Worm (Caenorhabditis elegans) whole organism, mixed stage, embryonic: ENCODE results near the gene F45E12.5.
A peak's percentile ranks its signal among the peaks of the same experiment; 100 is the strongest.

ENCODE experiments used
- M03D4.4 ChIP-seq: sonication (generic microtip); optimal IDR thresholded peaks from 2 replicates; lab custom pipeline; 2017; ENCODE audit warnings: mild to moderate bottlenecking, missing genetic modification characterization, missing compliant biosample characterization
- bed-3 ChIP-seq: fragments of 200-800 bp; sonication (Bioruptor generic); optimal IDR thresholded peaks from 3 replicates; lab custom pipeline; 2018; ENCODE audit warnings: mild to moderate bottlenecking, missing genetic modification characterization, moderate library complexity, missing compliant biosample characterization
- blmp-1 ChIP-seq: fragments of 150-350 bp; optimal IDR thresholded peaks from 2 replicates; lab custom pipeline; 2014; ENCODE audit warnings: missing biosample characterization, missing genetic modification characterization
- ceh-39 ChIP-seq: fragments of 150-350 bp; optimal IDR thresholded peaks from 2 replicates; lab custom pipeline; 2014; ENCODE audit warnings: missing biosample characterization, missing genetic modification characterization
- ces-1 ChIP-seq: fragments of 150-350 bp; optimal IDR thresholded peaks from 2 replicates; lab custom pipeline; 2014; ENCODE audit warnings: missing biosample characterization, missing genetic modification reagents, missing genetic modification characterization
- drap-1 ChIP-seq: fragments of 200-800 bp; sonication (Bioruptor generic); optimal IDR thresholded peaks from 3 replicates; lab custom pipeline; 2018; ENCODE audit warnings: mild to moderate bottlenecking, missing genetic modification characterization, missing compliant biosample characterization
- flh-1 ChIP-seq: fragments of 200-800 bp; sonication (Bioruptor generic); optimal IDR thresholded peaks from 2 replicates; lab custom pipeline; 2018; ENCODE audit warnings: mild to moderate bottlenecking, missing genetic modification characterization, moderate library complexity, missing compliant biosample characterization
- ham-2 ChIP-seq: fragments of 200-800 bp; sonication (Bioruptor generic); optimal IDR thresholded peaks from 2 replicates; lab custom pipeline; 2018; ENCODE audit warnings: mild to moderate bottlenecking, missing genetic modification characterization, missing compliant biosample characterization
- hlh-1 ChIP-seq: fragments of 150-350 bp; optimal IDR thresholded peaks from 2 replicates; lab custom pipeline; 2014; ENCODE audit warnings: missing biosample characterization, missing genetic modification reagents, missing genetic modification characterization
- lin-13 ChIP-seq: fragments of 150-350 bp; optimal IDR thresholded peaks from 2 replicates; lab custom pipeline; 2014; ENCODE audit warnings: missing biosample characterization, missing genetic modification characterization
- lsy-2 ChIP-seq: fragments of 150-350 bp; optimal IDR thresholded peaks from 2 replicates; lab custom pipeline; 2014; ENCODE audit warnings: missing biosample characterization, missing genetic modification characterization
- mep-1 ChIP-seq: fragments of 150-350 bp; optimal IDR thresholded peaks from 2 replicates; lab custom pipeline; 2017; ENCODE audit warnings: missing biosample characterization, missing genetic modification reagents, missing genetic modification characterization, inconsistent platforms
- mls-2 ChIP-seq: sonication (generic microtip); optimal IDR thresholded peaks from 2 replicates; lab custom pipeline; 2016; ENCODE audit warnings: mild to moderate bottlenecking, missing genetic modification characterization, moderate library complexity, missing compliant biosample characterization
- nhr-12 ChIP-seq: fragments of 150-350 bp; optimal IDR thresholded peaks from 2 replicates; lab custom pipeline; 2014; ENCODE audit warnings: missing biosample characterization, missing genetic modification characterization
- nhr-2 ChIP-seq: fragments of 150-350 bp; optimal IDR thresholded peaks from 2 replicates; lab custom pipeline; 2014; ENCODE audit warnings: missing biosample characterization, missing genetic modification characterization
- nhr-237 ChIP-seq: fragments of 150-350 bp; optimal IDR thresholded peaks from 2 replicates; lab custom pipeline; 2014; ENCODE audit warnings: missing biosample characterization, missing genetic modification characterization
- nhr-76 ChIP-seq: sonication (generic microtip); optimal IDR thresholded peaks from 2 replicates; lab custom pipeline; 2017; ENCODE audit warnings: missing biosample characterization, missing genetic modification characterization
- pha-4 ChIP-seq: fragments of 150-350 bp; optimal IDR thresholded peaks from 2 replicates; lab custom pipeline; 2018; ENCODE audit warnings: missing biosample characterization, missing genetic modification reagents, missing genetic modification characterization
- sem-2 ChIP-seq: fragments of 200-800 bp; sonication (Bioruptor generic); optimal IDR thresholded peaks from 2 replicates; lab custom pipeline; 2018; ENCODE audit warnings: mild to moderate bottlenecking, missing genetic modification characterization, missing compliant biosample characterization
- snpc-4 ChIP-seq: fragments of 150-350 bp; optimal IDR thresholded peaks from 2 replicates; lab custom pipeline; 2014; ENCODE audit warnings: missing biosample characterization, missing genetic modification characterization
- sptf-1 ChIP-seq: sonication (generic microtip); optimal IDR thresholded peaks from 2 replicates; lab custom pipeline; 2017; ENCODE audit warnings: mild to moderate bottlenecking, missing genetic modification characterization, moderate library complexity, missing compliant biosample characterization
- tbx-8 ChIP-seq: fragments of 200-800 bp; sonication (Bioruptor generic); optimal IDR thresholded peaks from 2 replicates; lab custom pipeline; 2018; ENCODE audit warnings: mild to moderate bottlenecking, missing genetic modification characterization, moderate library complexity, missing compliant biosample characterization
- unc-120 ChIP-seq: sonication (generic microtip); optimal IDR thresholded peaks from 2 replicates; lab custom pipeline; 2017; ENCODE audit warnings: missing genetic modification characterization, missing compliant biosample characterization; ENCODE audit not compliant: poor library complexity, severe bottlenecking
- unc-39 ChIP-seq: fragments of 150-350 bp; optimal IDR thresholded peaks from 2 replicates; lab custom pipeline; 2014; ENCODE audit warnings: missing biosample characterization, missing genetic modification characterization
- unc-62 ChIP-seq: fragments of 150-350 bp; optimal IDR thresholded peaks from 2 replicates; lab custom pipeline; 2014; ENCODE audit warnings: missing biosample characterization, missing genetic modification reagents, missing genetic modification characterization
- zip-8 ChIP-seq: fragments of 150-350 bp; optimal IDR thresholded peaks from 2 replicates; lab custom pipeline; 2014; ENCODE audit warnings: missing biosample characterization, missing genetic modification characterization
- ztf-11 ChIP-seq: fragments of 150-350 bp; optimal IDR thresholded peaks from 2 replicates; lab custom pipeline; 2014; ENCODE audit warnings: missing biosample characterization, missing genetic modification characterization

Gene F45E12.5

DNA sequence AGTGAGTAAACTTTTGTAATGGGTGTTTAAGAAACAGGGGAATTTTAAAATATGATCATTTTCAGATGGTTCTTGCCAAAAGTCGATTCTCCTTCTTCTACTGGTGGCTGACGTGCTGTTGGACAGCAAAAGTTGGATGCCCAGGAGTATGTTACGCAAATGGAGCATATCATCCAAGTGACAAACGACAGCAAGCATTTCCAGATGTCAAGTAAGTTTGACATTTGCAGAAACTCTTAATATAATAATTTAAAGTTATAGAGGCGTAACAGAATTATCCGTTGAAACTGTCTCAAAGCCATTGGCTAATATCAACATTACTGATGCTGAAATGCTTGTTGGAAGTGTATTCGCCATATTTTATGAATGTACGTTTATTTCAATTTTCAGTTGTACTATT is 38.1 kb upstream of the F45E12.5 start:
- TF ChIP-seq nhr-2 (tag; lab: Kevin White, UChicago) (no peak), tbx-8 (GFP tag; lab: Kevin White, UChicago) (no peak), mep-1 (no peak), sem-2 (GFP tag; lab: Kevin White, UChicago) (no peak), blmp-1 (no peak), unc-62 (GFP tag; lab: Kevin White, UChicago) (no peak)

DNA sequence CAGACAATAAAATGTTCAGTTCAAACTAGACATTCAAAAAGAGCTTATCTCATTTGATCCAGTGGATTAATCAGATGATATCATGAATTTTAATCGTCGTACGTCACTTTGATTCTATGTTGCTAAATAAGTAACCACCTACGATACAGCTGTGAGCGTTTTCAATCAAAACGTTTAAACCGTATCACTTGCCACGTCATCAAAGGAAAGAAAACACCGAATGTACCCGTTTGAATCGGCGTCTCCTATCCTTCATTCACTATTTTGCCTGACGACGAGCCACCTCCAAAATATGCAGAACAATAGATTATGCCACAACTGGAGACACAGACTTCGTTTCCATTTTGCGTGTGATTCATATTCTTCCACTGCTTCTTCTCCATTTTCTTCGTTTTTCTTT is 35.9 kb upstream of the F45E12.5 start:
- no peak for TF ChIP-seq unc-120 (tag; lab: Kevin White, UChicago)
- TF ChIP-seq lsy-2 (tag; lab: Kevin White, UChicago): no peak
- TF ChIP-seq drap-1: no peak
- no peak for TF ChIP-seq unc-39 (tag; lab: Kevin White, UChicago)
- TF ChIP-seq hlh-1 (tag; lab: Kevin White, UChicago): no peak
- TF ChIP-seq mep-1: no peak
- TF ChIP-seq ceh-39 (tag; lab: Kevin White, UChicago): no peak
- TF ChIP-seq nhr-76: no peak
- TF ChIP-seq unc-62 (GFP tag; lab: Kevin White, UChicago): no peak
- TF ChIP-seq flh-1 (GFP tag; lab: Kevin White, UChicago): no peak
- TF ChIP-seq nhr-12: no peak
- no peak for TF ChIP-seq bed-3
- no peak for TF ChIP-seq zip-8 (tag; lab: Kevin White, UChicago)
- no peak for TF ChIP-seq sptf-1 (tag; lab: Kevin White, UChicago)
- no peak for TF ChIP-seq tbx-8 (GFP tag; lab: Kevin White, UChicago)
- no peak for TF ChIP-seq ham-2 (GFP tag; lab: Kevin White, UChicago)

DNA sequence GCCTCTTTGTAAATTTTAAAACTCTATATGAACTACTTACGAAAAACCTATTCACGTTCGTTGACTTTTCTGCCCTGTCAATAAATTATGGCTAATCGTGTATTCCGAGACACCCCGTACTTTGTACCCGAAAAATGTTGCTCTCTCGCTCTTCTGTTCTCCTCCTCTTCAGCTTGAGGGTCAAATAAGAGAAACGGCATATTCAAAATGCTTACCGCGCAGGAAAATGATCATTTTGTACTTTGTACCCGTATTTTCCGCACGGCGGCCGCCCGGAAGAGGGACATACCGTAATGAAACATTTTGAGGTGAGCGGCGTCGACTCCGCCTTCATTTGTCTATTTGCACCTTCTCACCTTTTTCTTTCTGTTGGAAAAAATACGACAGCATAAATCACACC is 33.8 kb upstream of the F45E12.5 start:
- no peak for TF ChIP-seq nhr-12
- TF ChIP-seq pha-4 (tag; lab: Kevin White, UChicago): peak; percentile 70
- TF ChIP-seq ham-2 (GFP tag; lab: Kevin White, UChicago): peak; percentile 56
- TF ChIP-seq, all 35 proteins: peak for 2

DNA sequence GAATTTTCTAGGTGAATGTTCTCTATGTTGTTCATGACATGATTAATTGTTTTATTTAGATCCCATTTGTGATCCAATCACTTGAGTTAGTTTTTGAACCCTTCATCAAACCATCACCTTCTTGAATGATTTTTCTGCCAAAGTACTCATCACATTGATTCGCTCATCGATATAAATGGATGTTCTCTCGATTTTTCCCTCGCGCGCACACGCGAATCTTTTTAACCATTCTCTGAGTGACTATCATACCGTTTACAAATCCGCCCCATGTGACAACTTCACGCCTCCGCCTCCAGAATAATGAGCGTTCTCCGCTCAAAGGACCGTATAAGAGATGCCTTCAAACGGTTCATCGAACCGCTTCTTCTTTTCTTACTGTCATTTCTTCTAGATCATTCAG is 33.0 kb upstream of the F45E12.5 start:
- no peak for TF ChIP-seq M03D4.4 (tag; lab: Kevin White, UChicago)
- TF ChIP-seq hlh-1 (tag; lab: Kevin White, UChicago): no peak
- no peak for TF ChIP-seq tbx-8 (GFP tag; lab: Kevin White, UChicago)
- no peak for TF ChIP-seq unc-62 (GFP tag; lab: Kevin White, UChicago)
- no peak for TF ChIP-seq nhr-76
- no peak for TF ChIP-seq nhr-237
- TF ChIP-seq unc-120 (tag; lab: Kevin White, UChicago): no peak
- TF ChIP-seq ham-2 (GFP tag; lab: Kevin White, UChicago): no peak
- TF ChIP-seq sptf-1 (tag; lab: Kevin White, UChicago): no peak
- no peak for TF ChIP-seq sem-2 (GFP tag; lab: Kevin White, UChicago)
- TF ChIP-seq snpc-4 (tag; lab: Kevin White, UChicago): no peak
- TF ChIP-seq lsy-2 (tag; lab: Kevin White, UChicago): no peak
- no peak for TF ChIP-seq lin-13 (tag; lab: Kevin White, UChicago)
- no peak for TF ChIP-seq drap-1
- no peak for TF ChIP-seq mls-2 (tag; lab: Kevin White, UChicago)

ce11 chrII:7341572-7342303 is 31.8 kb upstream of the F45E12.5 start:
- no peak for TF ChIP-seq unc-62 (GFP tag; lab: Kevin White, UChicago)
- TF ChIP-seq nhr-12: no peak
- no peak for TF ChIP-seq tbx-8 (GFP tag; lab: Kevin White, UChicago)
- TF ChIP-seq bed-3: no peak
- TF ChIP-seq ztf-11 (tag; lab: Kevin White, UChicago): no peak
- no peak for TF ChIP-seq M03D4.4 (tag; lab: Kevin White, UChicago)
- no peak for TF ChIP-seq lin-13 (tag; lab: Kevin White, UChicago)
- TF ChIP-seq flh-1 (GFP tag; lab: Kevin White, UChicago): no peak
- no peak for TF ChIP-seq ces-1 (GFP tag; lab: Kevin White, UChicago)
- no peak for TF ChIP-seq sem-2 (GFP tag; lab: Kevin White, UChicago)
- TF ChIP-seq pha-4 (tag; lab: Kevin White, UChicago): no peak
- no peak for TF ChIP-seq nhr-237
- no peak for TF ChIP-seq nhr-76
- TF ChIP-seq sptf-1 (tag; lab: Kevin White, UChicago): no peak
- no peak for TF ChIP-seq nhr-2 (tag; lab: Kevin White, UChicago)
- no peak for TF ChIP-seq unc-120 (tag; lab: Kevin White, UChicago)
- TF ChIP-seq, all 35 proteins: peak for 0
